Fruit fly (Drosophila melanogaster) whole organism, embryonic: ENCODE data around the gene CG44362.
A peak's percentile ranks its signal among the peaks of the same experiment; 100 is the strongest.

Experiments used
- Abd-B ChIP-seq: fragments of 200-800 bp; sonication (Bioruptor generic); optimal IDR thresholded peaks from 2 replicates; lab custom pipeline; 2018; ENCODE audit warnings: missing biosample characterization, mild to moderate bottlenecking, missing genetic modification characterization, moderate library complexity
- Adf1 ChIP-seq: fragments of 200-800 bp; sonication (Bioruptor generic); IDR thresholded peaks from 2 replicates; pipeline ENCODE4 v1.3.6; 2022; ENCODE audit warnings: missing biosample characterization, missing genetic modification characterization
- Atf3 ChIP-seq: fragments of 200-800 bp; sonication (Bioruptor generic); optimal IDR thresholded peaks from 3 replicates; lab custom pipeline; 2016; ENCODE audit warnings: missing biosample characterization, missing genetic modification characterization
- Awh ChIP-seq: fragments of 200-800 bp; sonication (Bioruptor generic); IDR thresholded peaks from 2 replicates; pipeline ENCODE4, ENCODE4 v1.3.6; 2022; ENCODE audit warnings: missing biosample characterization, missing genetic modification characterization
- CG10147 ChIP-seq: fragments of 200-800 bp; sonication (Bioruptor generic); optimal IDR thresholded peaks from 2 replicates; lab custom pipeline; 2019; ENCODE audit warnings: missing biosample characterization, mild to moderate bottlenecking, missing genetic modification characterization, moderate library complexity
- CG10274 ChIP-seq: fragments of 200-800 bp; sonication (Bioruptor generic); optimal IDR thresholded peaks from 3 replicates; lab custom pipeline; 2017; ENCODE audit warnings: missing biosample characterization, mild to moderate bottlenecking, missing genetic modification characterization
- CG10654 ChIP-seq: fragments of 200-800 bp; sonication (Bioruptor generic); optimal IDR thresholded peaks from 2 replicates; lab custom pipeline; 2016; ENCODE audit warnings: missing biosample characterization, missing genetic modification characterization
- CG11398 ChIP-seq: fragments of 200-800 bp; sonication (Bioruptor generic); optimal IDR thresholded peaks from 2 replicates; lab custom pipeline; 2016; ENCODE audit warnings: missing biosample characterization, missing genetic modification characterization
- CG12071 ChIP-seq: fragments of 200-800 bp; sonication (Bioruptor generic); optimal IDR thresholded peaks from 3 replicates; lab custom pipeline; 2018; ENCODE audit warnings: missing biosample characterization, mild to moderate bottlenecking, missing genetic modification characterization
- CG14965 ChIP-seq: fragments of 200-800 bp; sonication (Bioruptor generic); optimal IDR thresholded peaks from 2 replicates; lab custom pipeline; 2016; ENCODE audit warnings: missing biosample characterization, missing genetic modification characterization, borderline replicate concordance
- CG15601 ChIP-seq: fragments of 200-800 bp; sonication (Bioruptor generic); optimal IDR thresholded peaks from 3 replicates; lab custom pipeline; 2019; ENCODE audit warnings: missing biosample characterization, mild to moderate bottlenecking, missing genetic modification characterization, moderate library complexity
- CG18262 ChIP-seq: fragments of 200-800 bp; optimal IDR thresholded peaks from 3 replicates; lab custom pipeline; 2019; ENCODE audit warnings: missing biosample characterization, mild to moderate bottlenecking, missing genetic modification characterization, moderate library complexity
- CG2202 ChIP-seq: fragments of 200-800 bp; sonication (Bioruptor generic); optimal IDR thresholded peaks from 2 replicates; lab custom pipeline; 2018; ENCODE audit warnings: missing biosample characterization, mild to moderate bottlenecking, missing genetic modification characterization
- CG33557 ChIP-seq: fragments of 200-800 bp; sonication (Bioruptor generic); optimal IDR thresholded peaks from 2 replicates; lab custom pipeline; 2019; ENCODE audit warnings: missing biosample characterization, mild to moderate bottlenecking, missing genetic modification characterization, moderate library complexity
- CG3847 ChIP-seq: fragments of 200-800 bp; sonication (Bioruptor generic); IDR thresholded peaks from 2 replicates; pipeline ENCODE4 v1.3.6; 2022; ENCODE audit warnings: missing biosample characterization, missing genetic modification characterization
- CG4730 ChIP-seq: fragments of 200-800 bp; sonication (Bioruptor generic); IDR thresholded peaks from 2 replicates; pipeline ENCODE4 v1.3.6; 2022; ENCODE audit warnings: missing biosample characterization, missing genetic modification characterization
- CG6272 ChIP-seq: fragments of 200-800 bp; sonication (Bioruptor generic); IDR thresholded peaks from 2 replicates; pipeline ENCODE4 v1.3.6; 2022; ENCODE audit warnings: missing biosample characterization, missing genetic modification characterization
- CG6654 ChIP-seq: fragments of 200-800 bp; sonication (Bioruptor generic); optimal IDR thresholded peaks from 2 replicates; lab custom pipeline; 2017; ENCODE audit warnings: missing biosample characterization, mild to moderate bottlenecking, missing genetic modification characterization
- CG6689 ChIP-seq: fragments of 200-800 bp; sonication (Bioruptor generic); IDR thresholded peaks from 2 replicates; pipeline ENCODE4 v1.3.6; 2022; ENCODE audit warnings: missing biosample characterization, missing genetic modification characterization
- CG7357 ChIP-seq: fragments of 200-800 bp; sonication (Bioruptor generic); IDR thresholded peaks from 3 replicates; pipeline ENCODE4 v1.3.6; 2022; ENCODE audit warnings: missing biosample characterization, missing genetic modification characterization
- CG7556 ChIP-seq: fragments of 200-800 bp; sonication (Bioruptor generic); optimal IDR thresholded peaks from 2 replicates; lab custom pipeline; 2017; ENCODE audit warnings: missing biosample characterization, mild to moderate bottlenecking, missing genetic modification characterization
- CG8388 ChIP-seq: fragments of 200-800 bp; sonication (Bioruptor generic); optimal IDR thresholded peaks from 2 replicates; lab custom pipeline; 2019; ENCODE audit warnings: missing biosample characterization, mild to moderate bottlenecking, missing genetic modification characterization, moderate library complexity
- CG9215 ChIP-seq: fragments of 200-800 bp; sonication (Bioruptor generic); IDR thresholded peaks from 2 replicates; pipeline ENCODE4 v1.3.6; 2022; ENCODE audit warnings: missing biosample characterization, missing genetic modification characterization
- CG9437 ChIP-seq: fragments of 200-800 bp; sonication (Bioruptor generic); optimal IDR thresholded peaks from 2 replicates; lab custom pipeline; 2018; ENCODE audit warnings: missing biosample characterization, mild to moderate bottlenecking, missing genetic modification characterization
- D19A ChIP-seq: fragments of 200-800 bp; optimal IDR thresholded peaks from 3 replicates; lab custom pipeline; 2019; ENCODE audit warnings: missing biosample characterization, mild to moderate bottlenecking, missing genetic modification characterization, moderate library complexity
- Dad ChIP-seq: fragments of 200-800 bp; sonication (Bioruptor generic); optimal IDR thresholded peaks from 3 replicates; lab custom pipeline; 2016; ENCODE audit warnings: missing biosample characterization, missing genetic modification characterization
- Deaf1 ChIP-seq: fragments of 200-800 bp; optimal IDR thresholded peaks from 3 replicates; lab custom pipeline; 2019; ENCODE audit warnings: missing biosample characterization, mild to moderate bottlenecking, missing genetic modification characterization, moderate library complexity
- Dek ChIP-seq: fragments of 200-800 bp; sonication (Bioruptor generic); optimal IDR thresholded peaks from 3 replicates; lab custom pipeline; 2019; ENCODE audit warnings: missing biosample characterization, mild to moderate bottlenecking, missing genetic modification characterization, moderate library complexity
- Drgx ChIP-seq: fragments of 200-800 bp; sonication (Bioruptor generic); IDR thresholded peaks from 2 replicates; pipeline ENCODE4 v1.3.6; 2022; ENCODE audit warnings: missing biosample characterization, missing genetic modification characterization
- E2f2 ChIP-seq: fragments of 200-800 bp; sonication (Bioruptor generic); IDR thresholded peaks from 2 replicates; pipeline ENCODE4 v1.3.6; 2022; ENCODE audit warnings: missing biosample characterization, missing genetic modification characterization
- Gug ChIP-seq: fragments of 200-800 bp; sonication (Bioruptor generic); IDR thresholded peaks from 4 replicates; pipeline ENCODE4 v1.3.6; 2022; ENCODE audit warnings: missing biosample characterization, missing genetic modification characterization
- Hmr ChIP-seq: fragments of 200-800 bp; sonication (Bioruptor generic); optimal IDR thresholded peaks from 3 replicates; lab custom pipeline; 2017; ENCODE audit warnings: mild to moderate bottlenecking, missing biosample characterization, missing genetic modification reagents, missing genetic modification characterization
- Hr51 ChIP-seq, 2 experiments: fragments of 200-800 bp; sonication (Bioruptor generic); optimal IDR thresholded peaks; 2 replicates in 1 of 2; 3 replicates in 1 of 2; lab custom pipeline; 2016 to 2018; ENCODE audit warnings: missing biosample characterization in 2 of 2, missing genetic modification characterization in 2 of 2, mild to moderate bottlenecking in 1 of 2, moderate library complexity in 1 of 2
- Lhr ChIP-seq: fragments of 200-800 bp; sonication (Bioruptor generic); optimal IDR thresholded peaks from 3 replicates; lab custom pipeline; 2017; ENCODE audit warnings: mild to moderate bottlenecking, missing biosample characterization, missing genetic modification reagents, missing genetic modification characterization
- Mes4 ChIP-seq: fragments of 200-800 bp; sonication (Bioruptor generic); optimal IDR thresholded peaks from 2 replicates; lab custom pipeline; 2016; ENCODE audit warnings: missing biosample characterization, missing genetic modification characterization
- Myb ChIP-seq: fragments of 200-800 bp; sonication (Bioruptor generic); optimal IDR thresholded peaks from 2 replicates; lab custom pipeline; 2016; ENCODE audit warnings: missing biosample characterization, missing genetic modification characterization
- NFAT ChIP-seq: fragments of 200-800 bp; sonication (Bioruptor generic); IDR thresholded peaks from 2 replicates; pipeline ENCODE4 v1.3.6; 2022; ENCODE audit warnings: missing biosample characterization, missing genetic modification characterization
- Nf-YB ChIP-seq: fragments of 200-800 bp; sonication (Bioruptor generic); optimal IDR thresholded peaks from 3 replicates; lab custom pipeline; 2019; ENCODE audit warnings: missing biosample characterization, mild to moderate bottlenecking, missing genetic modification characterization, moderate library complexity
- Side ChIP-seq: fragments of 200-800 bp; sonication (Bioruptor generic); optimal IDR thresholded peaks from 2 replicates; lab custom pipeline; 2016; ENCODE audit warnings: missing biosample characterization, missing genetic modification characterization
- Sin3A ChIP-seq: fragments of >200 bp; optimal IDR thresholded peaks from 2 replicates; lab custom pipeline; 2018
- br ChIP-seq: fragments of >200 bp; optimal IDR thresholded peaks from 2 replicates; lab custom pipeline; 2017
- btn ChIP-seq: fragments of 200-800 bp; sonication (Bioruptor generic); optimal IDR thresholded peaks from 2 replicates; lab custom pipeline; 2016; ENCODE audit warnings: missing biosample characterization, missing genetic modification characterization
- dan ChIP-seq: fragments of 200-800 bp; sonication (Bioruptor generic); IDR thresholded peaks from 2 replicates; pipeline ENCODE4 v1.3.6; 2022; ENCODE audit warnings: missing biosample characterization, missing genetic modification characterization
- dati ChIP-seq: fragments of 200-800 bp; sonication (Bioruptor generic); IDR thresholded peaks from 2 replicates; pipeline ENCODE4 v1.3.6; 2022; ENCODE audit warnings: missing biosample characterization, missing genetic modification characterization
- emc ChIP-seq: fragments of 200-800 bp; sonication (Bioruptor generic); optimal IDR thresholded peaks from 2 replicates; lab custom pipeline; 2016; ENCODE audit warnings: missing biosample characterization, missing genetic modification characterization
- ems ChIP-seq: fragments of 200-800 bp; sonication (Bioruptor generic); optimal IDR thresholded peaks from 3 replicates; lab custom pipeline; 2016; ENCODE audit warnings: missing biosample characterization, missing genetic modification characterization
- mam ChIP-seq: fragments of 200-800 bp; sonication (Bioruptor generic); optimal IDR thresholded peaks from 3 replicates; lab custom pipeline; 2016; ENCODE audit warnings: missing biosample characterization, missing genetic modification characterization
- sim ChIP-seq: fragments of 200-800 bp; sonication (Bioruptor generic); IDR thresholded peaks from 2 replicates; pipeline ENCODE4 v1.3.6; 2022; ENCODE audit warnings: missing biosample characterization, missing genetic modification characterization
- tin ChIP-seq: fragments of 200-800 bp; sonication (Bioruptor generic); optimal IDR thresholded peaks from 3 replicates; lab custom pipeline; 2016; ENCODE audit warnings: missing biosample characterization, missing genetic modification characterization
- tup ChIP-seq: fragments of 200-800 bp; sonication (Bioruptor generic); optimal IDR thresholded peaks from 2 replicates; lab custom pipeline; 2016; ENCODE audit warnings: missing biosample characterization, mild to moderate bottlenecking, missing genetic modification characterization, moderate library complexity
- twi ChIP-seq: fragments of 200-800 bp; optimal IDR thresholded peaks from 2 replicates; lab custom pipeline; 2019; ENCODE audit warnings: missing biosample characterization, mild to moderate bottlenecking, missing genetic modification characterization, moderate library complexity
- zf30C ChIP-seq: fragments of 200-800 bp; sonication (Bioruptor generic); optimal IDR thresholded peaks from 3 replicates; lab custom pipeline; 2018; ENCODE audit warnings: missing biosample characterization, mild to moderate bottlenecking, missing genetic modification characterization

The CG44362 gene

DNA sequence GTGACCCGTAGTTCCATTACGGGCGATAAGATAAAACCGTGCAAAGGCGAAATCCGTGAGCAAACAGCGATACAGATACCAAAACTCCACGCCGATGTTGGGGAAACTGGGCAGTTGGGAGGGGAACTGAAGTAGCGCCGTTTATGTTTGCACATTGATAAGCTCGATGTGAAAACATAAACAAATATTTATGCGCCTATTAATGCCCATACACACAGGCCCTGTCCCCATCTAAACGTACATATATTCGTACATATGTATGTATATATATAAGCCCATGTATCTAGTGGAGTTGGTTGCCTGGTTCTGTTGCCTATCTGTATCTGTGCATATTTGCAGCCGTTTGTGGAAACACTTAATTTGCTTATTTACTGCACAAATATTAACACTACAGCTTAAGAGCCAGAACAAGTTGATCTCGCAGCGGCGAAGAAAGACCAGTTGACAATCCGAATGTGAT lies 43.0 kb upstream of the CG44362 start (continued):
- TF ChIP-seq NFAT (GFP tag; lab: Robert Waterston, UW) (no peak; the same call in 1 of the 2 replicates), CG14965 (peak; percentile 29), CG9215 (GFP tag; lab: Robert Waterston, UW) (no peak), CG9437 (peak; percentile 24), Gug (GFP tag; lab: Robert Waterston, UW) (no peak), D19A (tag; lab: Kevin White, UChicago) (peak; percentile 43), sim (GFP tag; lab: Robert Waterston, UW) (no peak), Hr51 (GFP tag; optimal IDR thresholded peaks at IDR 0.05; lab: Kevin White, UChicago) (peak; percentile 60 to 66), Sin3A (no peak), CG10274 (GFP tag; lab: Kevin White, UChicago) (peak; percentile 53), btn (GFP tag; lab: Kevin White, UChicago) (peak; percentile 42), CG2202 (tag; lab: Kevin White, UChicago) (peak; percentile 87), CG33557 (GFP tag; lab: Kevin White, UChicago) (peak; percentile 79), CG18262 (tag; lab: Kevin White, UChicago) (peak; percentile 67), ems (no peak), Deaf1 (tag; lab: Kevin White, UChicago) (peak; percentile 2), tin (GFP tag; lab: Kevin White, UChicago) (no peak), CG3847 (peak; percentile 23; the same call in 1 of the 2 replicates), twi (peak; percentile 45), CG6272 (GFP tag; lab: Robert Waterston, UW) (no peak), Hmr (GFP tag; lab: Kevin White, UChicago) (peak; percentile 82), emc (GFP tag; lab: Kevin White, UChicago) (no peak), Drgx (GFP tag; lab: Robert Waterston, UW) (peak; percentile 70), CG8388 (GFP tag; lab: Kevin White, UChicago) (peak; percentile 53), Atf3 (GFP tag; lab: Kevin White, UChicago) (peak; percentile 30), CG10654 (peak; percentile 55), br (lab: Kevin White, UChicago) (no peak), Side (GFP tag; lab: Kevin White, UChicago) (peak; percentile 75), E2f2 (GFP tag; lab: Robert Waterston, UW) (no peak), Awh (GFP tag; lab: Robert Waterston, UW) (peak; percentile 77), CG6654 (GFP tag; lab: Kevin White, UChicago) (no peak), CG11398 (GFP tag; lab: Kevin White, UChicago) (peak; percentile 70), Dek (tag; lab: Kevin White, UChicago) (peak; percentile 50), Mes4 (GFP tag; lab: Kevin White, UChicago) (peak; percentile 52), zf30C (GFP tag; lab: Kevin White, UChicago) (no peak), Lhr (peak; percentile 65), Adf1 (GFP tag; lab: Robert Waterston, UW) (peak; percentile 24; the same call in 1 of the 2 replicates), CG7556 (GFP tag; lab: Kevin White, UChicago) (peak; percentile 75), CG15601 (tag; lab: Kevin White, UChicago) (peak; percentile 77), tup (peak; percentile 50), CG4730 (GFP tag; lab: Robert Waterston, UW) (peak; percentile 30; the same call in 1 of the 2 replicates), CG7357 (GFP tag; lab: Robert Waterston, UW) (0 out of 3 replicates have a peak, but pooled peaks have one; percentile 23), Myb (GFP tag; lab: Kevin White, UChicago) (peak; percentile 21), CG6689 (GFP tag; lab: Robert Waterston, UW) (no peak), mam (GFP tag; lab: Kevin White, UChicago) (peak; percentile 13), dati (GFP tag; lab: Robert Waterston, UW) (peak; percentile 17; the same call in 1 of the 2 replicates), Nf-YB (GFP tag; lab: Kevin White, UChicago) (peak; percentile 42), CG12071 (GFP tag; lab: Kevin White, UChicago) (peak; percentile 88), Abd-B (GFP tag; lab: Kevin White, UChicago) (no peak), CG10147 (GFP tag; lab: Kevin White, UChicago) (peak; percentile 70), dan (GFP tag; lab: Robert Waterston, UW) (no peak), Dad (GFP tag; lab: Kevin White, UChicago) (peak; percentile 4)
